Fruit fly (Drosophila melanogaster) Kc167 (cell line): ENCODE measurements around the gene otu.

Experiments
- Sin3A ChIP-seq: fragments of >200 bp; optimal IDR thresholded peaks from 2 replicates; lab custom pipeline; 2018; ENCODE audit warnings: missing external identifiers
- h ChIP-seq: fragments of >200 bp; optimal IDR thresholded peaks from 3 replicates; lab custom pipeline; 2018; ENCODE audit warnings: missing external identifiers
- ttk ChIP-seq: sonication (Bioruptor generic); optimal IDR thresholded peaks from 2 replicates; lab custom pipeline; 2017; ENCODE audit warnings: missing external identifiers

dm6 chrX:8534734-8535133 lies 45.4 kb upstream of the otu start:
- no peak for TF ChIP-seq ttk
- TF ChIP-seq Sin3A (lab: Kevin White, UChicago), result no peak
- TF ChIP-seq h (lab: Kevin White, UChicago), result no peak
